Fruit fly (Drosophila melanogaster) whole organism, embryonic: Measurements from ENCODE around the gene CG12035.

Experiments used
- CG11696 ChIP-seq: fragments of 200-800 bp; sonication (Bioruptor generic); IDR thresholded peaks from 2 replicates; pipeline ENCODE4 v1.3.6; 2022; ENCODE audit warnings: missing biosample characterization, missing genetic modification characterization
- CG12942 ChIP-seq: fragments of 200-800 bp; sonication (Bioruptor generic); optimal IDR thresholded peaks from 3 replicates; lab custom pipeline; 2016; ENCODE audit warnings: missing biosample characterization, missing genetic modification characterization
- CG14014 ChIP-seq: fragments of 200-800 bp; sonication (Bioruptor generic); IDR thresholded peaks from 2 replicates; pipeline ENCODE4 v1.3.6; 2022; ENCODE audit warnings: missing biosample characterization, missing genetic modification characterization
- CG14050 ChIP-seq: fragments of 200-800 bp; sonication (Bioruptor generic); IDR thresholded peaks from 3 replicates; pipeline ENCODE4 v1.3.6; 2022; ENCODE audit warnings: missing biosample characterization, missing genetic modification characterization
- CG14860 ChIP-seq: fragments of 200-800 bp; sonication (Bioruptor generic); IDR thresholded peaks from 3 replicates; pipeline ENCODE4 v1.3.6; 2022; ENCODE audit warnings: missing biosample characterization, missing genetic modification characterization; ENCODE audit not compliant: partially characterized antibody
- CG15269 ChIP-seq: fragments of 200-800 bp; sonication (Bioruptor generic); optimal IDR thresholded peaks from 2 replicates; lab custom pipeline; 2018; ENCODE audit warnings: missing biosample characterization, mild to moderate bottlenecking, missing genetic modification characterization, moderate library complexity
- CG15696 ChIP-seq: fragments of 200-800 bp; sonication (Bioruptor generic); optimal IDR thresholded peaks from 2 replicates; lab custom pipeline; 2019; ENCODE audit warnings: missing biosample characterization, mild to moderate bottlenecking, missing genetic modification characterization, moderate library complexity
- CG16813 ChIP-seq: fragments of 200-800 bp; sonication (Bioruptor generic); IDR thresholded peaks from 3 replicates; pipeline ENCODE4 v1.3.6; 2022; ENCODE audit warnings: missing biosample characterization, missing genetic modification characterization; ENCODE audit not compliant: partially characterized antibody
- CG16815 ChIP-seq: fragments of 200-800 bp; sonication (Bioruptor generic); optimal IDR thresholded peaks from 3 replicates; lab custom pipeline; 2017; ENCODE audit warnings: missing biosample characterization, mild to moderate bottlenecking, missing genetic modification characterization
- CG30403 ChIP-seq: fragments of 200-800 bp; sonication (Bioruptor generic); optimal IDR thresholded peaks from 3 replicates; lab custom pipeline; 2016; ENCODE audit warnings: missing biosample characterization, missing genetic modification characterization
- CG31388 ChIP-seq: fragments of 200-800 bp; sonication (Bioruptor generic); optimal IDR thresholded peaks from 2 replicates; lab custom pipeline; 2016; ENCODE audit warnings: missing biosample characterization, missing genetic modification characterization
- CG33213 ChIP-seq: fragments of 200-800 bp; sonication (Bioruptor generic); optimal IDR thresholded peaks from 3 replicates; lab custom pipeline; 2016; ENCODE audit warnings: missing biosample characterization, missing genetic modification characterization
- CG34422 ChIP-seq: fragments of 200-800 bp; sonication (Bioruptor generic); IDR thresholded peaks from 3 replicates; pipeline ENCODE4 v1.3.6; 2022; ENCODE audit warnings: missing biosample characterization, missing genetic modification characterization
- CG3995 ChIP-seq: fragments of 200-800 bp; sonication (Bioruptor generic); optimal IDR thresholded peaks from 3 replicates; lab custom pipeline; 2016; ENCODE audit warnings: missing biosample characterization, missing genetic modification characterization
- CG6854 ChIP-seq: fragments of 200-800 bp; sonication (Bioruptor generic); optimal IDR thresholded peaks from 3 replicates; lab custom pipeline; 2017; ENCODE audit warnings: missing biosample characterization, mild to moderate bottlenecking, missing genetic modification characterization
- CG7556 ChIP-seq: fragments of 200-800 bp; sonication (Bioruptor generic); optimal IDR thresholded peaks from 2 replicates; lab custom pipeline; 2017; ENCODE audit warnings: missing biosample characterization, mild to moderate bottlenecking, missing genetic modification characterization
- CG7786 ChIP-seq: fragments of 200-800 bp; sonication (Bioruptor generic); optimal IDR thresholded peaks from 2 replicates; lab custom pipeline; 2016; ENCODE audit warnings: missing biosample characterization, missing genetic modification characterization
- CG7839 ChIP-seq: fragments of 200-800 bp; sonication (Bioruptor generic); optimal IDR thresholded peaks from 3 replicates; lab custom pipeline; 2018; ENCODE audit warnings: missing biosample characterization, mild to moderate bottlenecking, missing genetic modification characterization, moderate library complexity
- CG7987 ChIP-seq: fragments of 200-800 bp; sonication (Bioruptor generic); optimal IDR thresholded peaks from 2 replicates; lab custom pipeline; 2018; ENCODE audit warnings: missing biosample characterization, mild to moderate bottlenecking, missing genetic modification characterization, moderate library complexity
- CG8478 ChIP-seq: fragments of >200 bp; optimal IDR thresholded peaks from 2 replicates; lab custom pipeline; 2018
- Chrac-16 ChIP-seq: fragments of 200-800 bp; sonication (Bioruptor generic); optimal IDR thresholded peaks from 3 replicates; lab custom pipeline; 2016; ENCODE audit warnings: missing biosample characterization, missing genetic modification characterization
- CkIIα-i1 ChIP-seq: fragments of 200-800 bp; sonication (Bioruptor generic); IDR thresholded peaks from 2 replicates; pipeline ENCODE4 v1.3.6; 2022; ENCODE audit warnings: missing biosample characterization, missing genetic modification characterization
- Dad ChIP-seq: fragments of 200-800 bp; sonication (Bioruptor generic); optimal IDR thresholded peaks from 3 replicates; lab custom pipeline; 2016; ENCODE audit warnings: missing biosample characterization, missing genetic modification characterization
- Dp ChIP-seq: fragments of 200-800 bp; sonication (Bioruptor generic); optimal IDR thresholded peaks from 2 replicates; lab custom pipeline; 2018; ENCODE audit warnings: missing biosample characterization, mild to moderate bottlenecking, missing genetic modification characterization, moderate library complexity
- ERR ChIP-seq: fragments of 200-800 bp; sonication (Bioruptor generic); optimal IDR thresholded peaks from 2 replicates; lab custom pipeline; 2016; ENCODE audit warnings: missing biosample characterization, missing genetic modification characterization
- H2.0 ChIP-seq: fragments of 200-800 bp; sonication (Bioruptor generic); IDR thresholded peaks from 2 replicates; pipeline ENCODE4 v1.3.6; 2022; ENCODE audit warnings: missing biosample characterization, missing genetic modification characterization
- HHEX ChIP-seq: fragments of 200-800 bp; sonication (Bioruptor generic); optimal IDR thresholded peaks from 3 replicates; lab custom pipeline; 2017; ENCODE audit warnings: missing biosample characterization, mild to moderate bottlenecking, missing genetic modification characterization, missing genetic modification reagents
- MBD-R2 ChIP-seq: fragments of 200-800 bp; sonication (Bioruptor generic); IDR thresholded peaks from 2 replicates; pipeline ENCODE4 v1.3.6; 2022; ENCODE audit warnings: missing biosample characterization, missing genetic modification characterization
- Spps ChIP-seq: fragments of 200-800 bp; sonication (Bioruptor generic); optimal IDR thresholded peaks from 2 replicates; lab custom pipeline; 2018; ENCODE audit warnings: missing biosample characterization, mild to moderate bottlenecking, missing genetic modification characterization
- Sry-β ChIP-seq: fragments of 200-800 bp; sonication (Bioruptor generic); optimal IDR thresholded peaks from 2 replicates; lab custom pipeline; 2018; ENCODE audit warnings: missing biosample characterization, mild to moderate bottlenecking, missing genetic modification characterization, moderate library complexity
- Stat92E ChIP-seq, 3 experiments: fragments of >200 bp in 2 of 3; fragments of 200-800 bp in 1 of 3; sonication (Bioruptor generic) in 1 of 3; optimal IDR thresholded peaks; 2 replicates each; lab custom pipeline; 2017 to 2019; ENCODE audit warnings: missing biosample characterization in 3 of 3, missing genetic modification characterization in 3 of 3, mild to moderate bottlenecking in 1 of 3, moderate library complexity in 1 of 3
- abd-A ChIP-seq: fragments of 200-800 bp; sonication (Bioruptor generic); optimal IDR thresholded peaks from 3 replicates; lab custom pipeline; 2019; ENCODE audit warnings: missing biosample characterization, mild to moderate bottlenecking, missing genetic modification characterization, moderate library complexity
- ac ChIP-seq: fragments of 200-800 bp; sonication (Bioruptor generic); optimal IDR thresholded peaks from 3 replicates; lab custom pipeline; 2017; ENCODE audit warnings: missing biosample characterization, mild to moderate bottlenecking, missing genetic modification characterization
- crp ChIP-seq, 2 experiments: fragments of 200-800 bp; sonication (Bioruptor generic); optimal IDR thresholded peaks; 2 replicates in 1 of 2; 3 replicates in 1 of 2; lab custom pipeline; 2017; ENCODE audit warnings: missing biosample characterization in 2 of 2, missing genetic modification characterization in 2 of 2, mild to moderate bottlenecking in 1 of 2, moderate library complexity in 1 of 2
- dimm ChIP-seq: fragments of 200-800 bp; sonication (Bioruptor generic); IDR thresholded peaks from 2 replicates; pipeline ENCODE4 v1.3.6; 2022; ENCODE audit warnings: missing biosample characterization, missing genetic modification characterization
- ems ChIP-seq: fragments of 200-800 bp; sonication (Bioruptor generic); optimal IDR thresholded peaks from 3 replicates; lab custom pipeline; 2016; ENCODE audit warnings: missing biosample characterization, missing genetic modification characterization
- fd96Cb ChIP-seq: fragments of 200-800 bp; sonication (Bioruptor generic); optimal IDR thresholded peaks from 2 replicates; lab custom pipeline; 2018; ENCODE audit warnings: missing biosample characterization, mild to moderate bottlenecking, missing genetic modification characterization, moderate library complexity
- hth ChIP-seq: fragments of >200 bp; optimal IDR thresholded peaks from 2 replicates; lab custom pipeline; 2017; ENCODE audit warnings: inconsistent platforms
- ken ChIP-seq: fragments of 200-800 bp; sonication (Bioruptor generic); IDR thresholded peaks from 3 replicates; pipeline ENCODE4 v1.3.6; 2022; ENCODE audit warnings: missing biosample characterization, missing genetic modification characterization
- knrl ChIP-seq: fragments of 200-800 bp; sonication (Bioruptor generic); IDR thresholded peaks from 3 replicates; pipeline ENCODE4 v1.3.6; 2022; ENCODE audit warnings: missing biosample characterization, missing genetic modification characterization; ENCODE audit not compliant: partially characterized antibody
- lilli ChIP-seq: fragments of 200-800 bp; sonication (Bioruptor generic); optimal IDR thresholded peaks from 3 replicates; lab custom pipeline; 2016; ENCODE audit warnings: missing biosample characterization, missing genetic modification characterization
- p53 ChIP-seq: fragments of 200-800 bp; sonication (Bioruptor generic); optimal IDR thresholded peaks from 2 replicates; lab custom pipeline; 2016; ENCODE audit warnings: missing biosample characterization, missing genetic modification characterization
- peb ChIP-seq: fragments of 200-800 bp; sonication (Bioruptor generic); IDR thresholded peaks from 2 replicates; pipeline ENCODE4 v1.3.6; 2022; ENCODE audit warnings: missing biosample characterization, missing genetic modification characterization
- phol ChIP-seq: fragments of 200-800 bp; sonication (Bioruptor generic); optimal IDR thresholded peaks from 3 replicates; lab custom pipeline; 2018; ENCODE audit warnings: missing biosample characterization, mild to moderate bottlenecking, missing genetic modification characterization, moderate library complexity
- ro ChIP-seq: fragments of 200-800 bp; sonication (Bioruptor generic); IDR thresholded peaks from 2 replicates; pipeline ENCODE4 v1.3.6; 2022; ENCODE audit warnings: missing biosample characterization, missing genetic modification characterization
- shn ChIP-seq: fragments of 200-800 bp; sonication (Bioruptor generic); optimal IDR thresholded peaks from 3 replicates; lab custom pipeline; 2016; ENCODE audit warnings: missing biosample characterization, missing genetic modification characterization
- sima ChIP-seq: fragments of 200-800 bp; sonication (Bioruptor generic); optimal IDR thresholded peaks from 2 replicates; lab custom pipeline; 2016; ENCODE audit warnings: missing biosample characterization, missing genetic modification characterization
- stc ChIP-seq: fragments of 200-800 bp; sonication (Bioruptor generic); IDR thresholded peaks from 2 replicates; pipeline ENCODE4 v1.3.6; 2022; ENCODE audit warnings: missing biosample characterization, missing genetic modification characterization
- z ChIP-seq: fragments of 200-800 bp; sonication (Bioruptor generic); IDR thresholded peaks from 3 replicates; pipeline ENCODE4 v1.3.6; 2022; ENCODE audit warnings: missing biosample characterization, missing genetic modification characterization

Gene CG12035

dm6 chr3L:1740129-1740975, 16.2 kb downstream of the CG12035 start (continued):
- TF ChIP-seq CG15269 (tag; lab: Kevin White, UChicago): peak; percentile 86
- peak; percentile 51 for TF ChIP-seq shn
- no peak for TF ChIP-seq Dad (GFP tag; lab: Kevin White, UChicago)
- TF ChIP-seq MBD-R2 (GFP tag; lab: Robert Waterston, UW): no peak; the same call in 1 of the 2 replicates
- TF ChIP-seq CG15696 (tag; lab: Kevin White, UChicago): no peak
- no peak for TF ChIP-seq knrl (GFP tag; lab: Robert Waterston, UW)
- TF ChIP-seq ro: 0 out of 2 replicates have a peak, but pooled peaks have one; percentile 13
- TF ChIP-seq CG6854 (GFP tag; lab: Kevin White, UChicago): no peak
- TF ChIP-seq CG7786 (GFP tag; lab: Kevin White, UChicago): peak; percentile 69
- no peak for TF ChIP-seq phol (tag; lab: Kevin White, UChicago)
- no peak for TF ChIP-seq Stat92E (GFP tag; optimal IDR thresholded peaks at IDR 0.05; lab: Kevin White, UChicago)
- no peak for TF ChIP-seq Dp (GFP tag; lab: Kevin White, UChicago)
- TF ChIP-seq CG31388 (GFP tag; lab: Kevin White, UChicago): no peak
- TF ChIP-seq ems: peak; percentile 63
- TF ChIP-seq CkIIα-i1 (GFP tag; lab: Robert Waterston, UW): no peak
- TF ChIP-seq stc (GFP tag; lab: Robert Waterston, UW): peak; percentile 70
- peak; percentile 37 for TF ChIP-seq HHEX (GFP tag; lab: Kevin White, UChicago)
- TF ChIP-seq CG34422 (GFP tag; lab: Robert Waterston, UW): peak; percentile 80; the same call in 2 of the 3 replicates
- TF ChIP-seq CG3995 (GFP tag; lab: Kevin White, UChicago): no peak
- peak; percentile 62; the same call in 1 of the 2 replicates for TF ChIP-seq dimm (GFP tag; lab: Robert Waterston, UW)
- TF ChIP-seq CG16813 (GFP tag; lab: Robert Waterston, UW): no peak
- TF ChIP-seq crp (GFP tag; optimal IDR thresholded peaks at IDR 0.05; lab: Kevin White, UChicago): peak in 1 of 2 experiments; percentile 15
- TF ChIP-seq z (GFP tag; lab: Robert Waterston, UW): no peak
- no peak for TF ChIP-seq fd96Cb (tag; lab: Kevin White, UChicago)
- peak; percentile 54 for TF ChIP-seq CG12942 (GFP tag; lab: Kevin White, UChicago)
- peak; percentile 78 for TF ChIP-seq CG14014 (GFP tag; lab: Robert Waterston, UW)
- peak; percentile 59 for TF ChIP-seq CG7839 (tag; lab: Kevin White, UChicago)
- TF ChIP-seq CG16815: no peak
- TF ChIP-seq CG14860 (GFP tag; lab: Robert Waterston, UW): no peak
- peak; percentile 53; the same call in 2 of the 3 replicates for TF ChIP-seq ken (GFP tag; lab: Robert Waterston, UW)
- TF ChIP-seq sima (GFP tag; lab: Kevin White, UChicago): no peak
- TF ChIP-seq abd-A (tag; lab: Kevin White, UChicago): peak; percentile 34
- peak; percentile 78 for TF ChIP-seq lilli (GFP tag; lab: Kevin White, UChicago)
- no peak for TF ChIP-seq CG33213 (GFP tag; lab: Kevin White, UChicago)
- TF ChIP-seq CG11696 (GFP tag; lab: Robert Waterston, UW): peak; percentile 32; the same call in 1 of the 2 replicates
- TF ChIP-seq CG14050 (GFP tag; lab: Robert Waterston, UW): peak; percentile 73; the same call in 2 of the 3 replicates
- no peak for TF ChIP-seq CG7987
- TF ChIP-seq peb (GFP tag; lab: Robert Waterston, UW): peak; percentile 48; the same call in 1 of the 2 replicates
- peak; percentile 7 for TF ChIP-seq CG7556 (GFP tag; lab: Kevin White, UChicago)
- peak; percentile 67 for TF ChIP-seq CG30403 (GFP tag; lab: Kevin White, UChicago)
- TF ChIP-seq CG8478 (lab: Kevin White, UChicago): no peak
- peak; percentile 77 for TF ChIP-seq H2.0 (GFP tag; lab: Robert Waterston, UW)
- no peak for TF ChIP-seq hth (lab: Kevin White, UChicago)
- TF ChIP-seq p53: peak; percentile 25
- no peak for TF ChIP-seq Spps (tag; lab: Kevin White, UChicago)
- TF ChIP-seq ERR (GFP tag; lab: Kevin White, UChicago): no peak
- TF ChIP-seq Sry-β (GFP tag; lab: Kevin White, UChicago): no peak
- peak; percentile 37 for TF ChIP-seq Chrac-16 (GFP tag; lab: Kevin White, UChicago)
- no peak for TF ChIP-seq ac (GFP tag; lab: Kevin White, UChicago)
